Fruit fly (Drosophila melanogaster) whole organism, wandering third instar larva: ENCODE data around the gene Jhbp13.

Experiments
- HLH106 ChIP-seq: fragments of 200-800 bp; optimal IDR thresholded peaks from 3 replicates; lab custom pipeline; 2019; ENCODE audit warnings: missing biosample characterization, mild to moderate bottlenecking, missing genetic modification characterization, moderate library complexity
- brk ChIP-seq: fragments of 200-800 bp; sonication (Bioruptor generic); optimal IDR thresholded peaks from 2 replicates; lab custom pipeline; 2016; ENCODE audit warnings: missing biosample characterization, mild to moderate bottlenecking, missing genetic modification characterization
- fru ChIP-seq: fragments of 200-800 bp; sonication (Bioruptor generic); optimal IDR thresholded peaks from 3 replicates; lab custom pipeline; 2016; ENCODE audit warnings: missing biosample characterization, mild to moderate bottlenecking, missing genetic modification characterization
- h ChIP-seq: fragments of 200-800 bp; sonication (Bioruptor generic); optimal IDR thresholded peaks from 3 replicates; lab custom pipeline; 2016; ENCODE audit warnings: missing biosample characterization, mild to moderate bottlenecking, missing genetic modification characterization
- psq ChIP-seq: fragments of 200-800 bp; sonication (Bioruptor generic); optimal IDR thresholded peaks from 3 replicates; lab custom pipeline; 2017; ENCODE audit warnings: missing biosample characterization, mild to moderate bottlenecking, missing genetic modification characterization, moderate library complexity
- woc ChIP-seq: sonication (Bioruptor generic); optimal IDR thresholded peaks from 2 replicates; lab custom pipeline; 2016; ENCODE audit warnings: missing biosample characterization, mild to moderate bottlenecking, missing genetic modification characterization

- TF ChIP-seq brk (GFP tag; lab: Kevin White, UChicago) (no peak), HLH106 (tag; lab: Kevin White, UChicago) (no peak), fru (GFP tag; lab: Kevin White, UChicago) (no peak), psq (GFP tag; lab: Kevin White, UChicago) (no peak), h (GFP tag; lab: Kevin White, UChicago) (no peak), woc (GFP tag; lab: Kevin White, UChicago) (no peak)
These were observed 24.8 kb upstream of the Jhbp13 start, which contains the start of gene kek4 for dm6 chr2L:13215010-13215409.
